Worm (Caenorhabditis elegans): ENCODE data around the gene C30F2.5.

Gene C30F2.5

ce11 chrX:16143853-16144252, 49.4 kb downstream of the C30F2.5 start:
- TF ChIP-seq rcor-1 (GFP tag; IDR thresholded peaks at IDR 0.05) = no peak
- TF ChIP-seq dpff-1 (tag; optimal IDR thresholded peaks at IDR 0.05) = no peak
- no peak for TF ChIP-seq cebp-1 (GFP tag; IDR thresholded peaks at IDR 0.05)
- peak; percentile 40 for TF ChIP-seq cebp-1 (tag; optimal IDR thresholded peaks at IDR 0.05)
- TF ChIP-seq gei-17 (GFP tag; optimal IDR thresholded peaks at IDR 0.05) = no peak
- no peak for TF ChIP-seq D2030.7 (GFP tag; IDR thresholded peaks at IDR 0.05)
- TF ChIP-seq dox-1 (GFP tag; IDR thresholded peaks at IDR 0.05) = 0 out of 2 replicates have a peak, but pooled peaks have one; percentile 8
- TF ChIP-seq ztf-28 (GFP tag; IDR thresholded peaks at IDR 0.05) = no peak
- TF ChIP-seq ceh-100 (GFP tag; IDR thresholded peaks at IDR 0.05) = no peak
- TF ChIP-seq Y79H2A.3 (GFP tag; conservative IDR thresholded peaks at IDR 0.05) = no peak
- TF ChIP-seq ztf-26 (tag; optimal IDR thresholded peaks at IDR 0.05) = no peak
- no peak for TF ChIP-seq hsf-1 (GFP tag; IDR thresholded peaks at IDR 0.05)
- TF ChIP-seq F33H1.4 (GFP tag; IDR thresholded peaks at IDR 0.05) = no peak
- TF ChIP-seq hlh-12 (tag; optimal IDR thresholded peaks at IDR 0.05) = no peak
- TF ChIP-seq Y67H2A.10 (GFP tag; conservative IDR thresholded peaks at IDR 0.05) = no peak
- no peak for TF ChIP-seq somi-1 (GFP tag; optimal IDR thresholded peaks at IDR 0.05)
- TF ChIP-seq hmg-1.2 (GFP tag; IDR thresholded peaks at IDR 0.05) = peak; percentile 30; the same call in 1 of the 2 replicates
- TF ChIP-seq T26A5.8 (tag; optimal IDR thresholded peaks at IDR 0.05) = no peak
- TF ChIP-seq attf-5 (GFP tag; optimal IDR thresholded peaks at IDR 0.05) = peak; percentile 47
- no peak for TF ChIP-seq pbrm-1 (GFP tag; IDR thresholded peaks at IDR 0.05)
- TF ChIP-seq ccch-3 (GFP tag; optimal IDR thresholded peaks at IDR 0.05) = no peak
- no peak for TF ChIP-seq madf-8 (GFP tag; conservative IDR thresholded peaks at IDR 0.05)
- TF ChIP-seq atf-7 (tag; optimal IDR thresholded peaks at IDR 0.05) = no peak
- TF ChIP-seq zfh-2 (GFP tag; conservative IDR thresholded peaks at IDR 0.05) = no peak
- TF ChIP-seq F39B2.1 (GFP tag; IDR thresholded peaks at IDR 0.05) = no peak
- TF ChIP-seq nhr-80 (tag; optimal IDR thresholded peaks at IDR 0.05) = no peak
- no peak for TF ChIP-seq B0261.1 (tag; optimal IDR thresholded peaks at IDR 0.05)
- no peak for TF ChIP-seq nhr-27 (tag; optimal IDR thresholded peaks at IDR 0.05)

ce11 chrX:16144584-16144983, 50.1 kb downstream of the C30F2.5 start:
- TF ChIP-seq nhr-179 (tag; optimal IDR thresholded peaks at IDR 0.05) (peak; percentile 3), him-1 (tag; optimal IDR thresholded peaks at IDR 0.05) (no peak), egrh-3 (GFP tag; IDR thresholded peaks at IDR 0.05) (peak; percentile 93), rcor-1 (GFP tag; IDR thresholded peaks at IDR 0.05) (no peak), F52B5.7 (tag; optimal IDR thresholded peaks at IDR 0.05) (no peak), aptf-2 (GFP tag; conservative IDR thresholded peaks at IDR 0.05) (no peak), zfh-2 (GFP tag; conservative IDR thresholded peaks at IDR 0.05) (peak; percentile 94), bed-2 (GFP tag; IDR thresholded peaks at IDR 0.05) (no peak), snpc-4 (GFP tag; optimal IDR thresholded peaks at IDR 0.05) (no peak), snpc-4 (tag; optimal IDR thresholded peaks at IDR 0.05) (peak in 2 of 4 experiments; percentile 51 to 63)

ce11 chrX:16145244-16145643, 50.8 kb downstream of the C30F2.5 start:
- TF ChIP-seq rpc-1 (optimal IDR thresholded peaks at IDR 0.05) (no peak), rpc-1 (tag; optimal IDR thresholded peaks at IDR 0.05) (no peak), zfh-2 (GFP tag; conservative IDR thresholded peaks at IDR 0.05) (0 out of 2 replicates have a peak, but pooled peaks have one; percentile 24), F23B12.7 (tag; optimal IDR thresholded peaks at IDR 0.05; ENCODE audit: insufficient read depth) (no peak), B0035.1 (tag; optimal IDR thresholded peaks at IDR 0.05) (no peak), ztf-3 (GFP tag; optimal IDR thresholded peaks at IDR 0.05) (no peak), ceh-27 (GFP tag; optimal IDR thresholded peaks at IDR 0.05) (peak; percentile 4), bed-2 (GFP tag; IDR thresholded peaks at IDR 0.05) (no peak), K12H6.12 (tag; optimal IDR thresholded peaks at IDR 0.05) (peak; percentile 3), F52B5.7 (tag; optimal IDR thresholded peaks at IDR 0.05) (no peak), egl-18 (GFP tag; IDR thresholded peaks at IDR 0.05) (no peak), T26A5.8 (tag; optimal IDR thresholded peaks at IDR 0.05) (no peak), sptf-2 (GFP tag; optimal IDR thresholded peaks at IDR 0.05) (no peak)

Measured in whole organism, young adult.